Fruit fly (Drosophila melanogaster) whole organism, embryonic: ENCODE data around the gene Ance-2.

Source experiments
- Adf1 ChIP-seq: fragments of 200-800 bp; sonication (Bioruptor generic); IDR thresholded peaks from 2 replicates; pipeline ENCODE4 v1.3.6; 2022; ENCODE audit warnings: missing biosample characterization, missing genetic modification characterization
- Atf3 ChIP-seq: fragments of 200-800 bp; sonication (Bioruptor generic); optimal IDR thresholded peaks from 3 replicates; lab custom pipeline; 2016; ENCODE audit warnings: missing biosample characterization, missing genetic modification characterization
- Bdp1 ChIP-seq: fragments of 200-800 bp; sonication (Bioruptor generic); optimal IDR thresholded peaks from 3 replicates; lab custom pipeline; 2016; ENCODE audit warnings: missing biosample characterization, missing genetic modification characterization
- CG10462 ChIP-seq: fragments of 200-800 bp; sonication (Bioruptor generic); optimal IDR thresholded peaks from 2 replicates; lab custom pipeline; 2016; ENCODE audit warnings: missing biosample characterization, missing genetic modification characterization
- CG11696 ChIP-seq: fragments of 200-800 bp; sonication (Bioruptor generic); IDR thresholded peaks from 2 replicates; pipeline ENCODE4 v1.3.6; 2022; ENCODE audit warnings: missing biosample characterization, missing genetic modification characterization
- CG12071 ChIP-seq: fragments of 200-800 bp; sonication (Bioruptor generic); optimal IDR thresholded peaks from 3 replicates; lab custom pipeline; 2018; ENCODE audit warnings: missing biosample characterization, mild to moderate bottlenecking, missing genetic modification characterization
- CG12236 ChIP-seq: fragments of 200-800 bp; sonication (Bioruptor generic); optimal IDR thresholded peaks from 2 replicates; lab custom pipeline; 2016; ENCODE audit warnings: missing biosample characterization, missing genetic modification characterization
- CG1602 ChIP-seq: fragments of 200-800 bp; sonication (Bioruptor generic); optimal IDR thresholded peaks from 3 replicates; lab custom pipeline; 2016; ENCODE audit warnings: missing biosample characterization, missing genetic modification characterization
- CG17328 ChIP-seq: fragments of 200-800 bp; sonication (Bioruptor generic); IDR thresholded peaks from 2 replicates; pipeline ENCODE4 v1.3.6; 2022; ENCODE audit warnings: missing biosample characterization, missing genetic modification characterization
- CG17912 ChIP-seq: fragments of 200-800 bp; sonication (Bioruptor generic); optimal IDR thresholded peaks from 2 replicates; lab custom pipeline; 2018; ENCODE audit warnings: missing biosample characterization, mild to moderate bottlenecking, missing genetic modification characterization
- CG18011 ChIP-seq: fragments of 200-800 bp; sonication (Bioruptor generic); optimal IDR thresholded peaks from 2 replicates; lab custom pipeline; 2017; ENCODE audit warnings: missing biosample characterization, missing genetic modification characterization, mild to moderate bottlenecking, moderate library complexity, missing genotype
- CG1832 ChIP-seq: fragments of 200-800 bp; sonication (Bioruptor generic); optimal IDR thresholded peaks from 2 replicates; lab custom pipeline; 2017; ENCODE audit warnings: missing biosample characterization, mild to moderate bottlenecking, missing genetic modification characterization, inconsistent platforms
- CG30020 ChIP-seq: fragments of 200-800 bp; optimal IDR thresholded peaks from 2 replicates; lab custom pipeline; 2019; ENCODE audit warnings: missing biosample characterization, mild to moderate bottlenecking, missing genetic modification characterization, moderate library complexity
- CG30403 ChIP-seq: fragments of 200-800 bp; sonication (Bioruptor generic); optimal IDR thresholded peaks from 3 replicates; lab custom pipeline; 2016; ENCODE audit warnings: missing biosample characterization, missing genetic modification characterization
- CG32532 ChIP-seq: fragments of 200-800 bp; sonication (Bioruptor generic); IDR thresholded peaks from 2 replicates; pipeline ENCODE4 v1.3.6; 2022; ENCODE audit warnings: missing biosample characterization, missing genetic modification characterization
- CG32772 ChIP-seq: fragments of 200-800 bp; sonication (Bioruptor generic); IDR thresholded peaks from 2 replicates; pipeline ENCODE4 v1.3.6; 2022; ENCODE audit warnings: missing biosample characterization, missing genetic modification characterization
- CG3281 ChIP-seq: fragments of 200-800 bp; sonication (Bioruptor generic); optimal IDR thresholded peaks from 3 replicates; lab custom pipeline; 2017; ENCODE audit warnings: missing biosample characterization, mild to moderate bottlenecking, missing genetic modification characterization
- CG33557 ChIP-seq: fragments of 200-800 bp; sonication (Bioruptor generic); optimal IDR thresholded peaks from 2 replicates; lab custom pipeline; 2019; ENCODE audit warnings: missing biosample characterization, mild to moderate bottlenecking, missing genetic modification characterization, moderate library complexity
- CG3726 ChIP-seq: fragments of 200-800 bp; sonication (Bioruptor generic); IDR thresholded peaks from 3 replicates; pipeline ENCODE4, ENCODE4 v1.3.6; 2022; ENCODE audit warnings: missing biosample characterization, missing genetic modification characterization
- CG6689 ChIP-seq: fragments of 200-800 bp; sonication (Bioruptor generic); IDR thresholded peaks from 2 replicates; pipeline ENCODE4 v1.3.6; 2022; ENCODE audit warnings: missing biosample characterization, missing genetic modification characterization
- CG7987 ChIP-seq: fragments of 200-800 bp; sonication (Bioruptor generic); optimal IDR thresholded peaks from 2 replicates; lab custom pipeline; 2018; ENCODE audit warnings: missing biosample characterization, mild to moderate bottlenecking, missing genetic modification characterization, moderate library complexity
- CG9727 ChIP-seq: fragments of 200-800 bp; sonication (Bioruptor generic); optimal IDR thresholded peaks from 3 replicates; lab custom pipeline; 2017; ENCODE audit warnings: missing biosample characterization, mild to moderate bottlenecking, missing genetic modification characterization
- Dp ChIP-seq: fragments of 200-800 bp; sonication (Bioruptor generic); optimal IDR thresholded peaks from 2 replicates; lab custom pipeline; 2018; ENCODE audit warnings: missing biosample characterization, mild to moderate bottlenecking, missing genetic modification characterization, moderate library complexity
- Dref ChIP-seq: fragments of 200-800 bp; sonication (Bioruptor generic); IDR thresholded peaks from 2 replicates; pipeline ENCODE4 v1.3.6; 2022; ENCODE audit warnings: missing biosample characterization, missing genetic modification characterization
- Fer3 ChIP-seq: fragments of 200-800 bp; sonication (Bioruptor generic); optimal IDR thresholded peaks from 2 replicates; lab custom pipeline; 2018; ENCODE audit warnings: missing biosample characterization, mild to moderate bottlenecking, missing genetic modification characterization, moderate library complexity
- Gug ChIP-seq: fragments of 200-800 bp; sonication (Bioruptor generic); IDR thresholded peaks from 4 replicates; pipeline ENCODE4 v1.3.6; 2022; ENCODE audit warnings: missing biosample characterization, missing genetic modification characterization
- Lhr ChIP-seq: fragments of 200-800 bp; sonication (Bioruptor generic); optimal IDR thresholded peaks from 3 replicates; lab custom pipeline; 2017; ENCODE audit warnings: mild to moderate bottlenecking, missing biosample characterization, missing genetic modification reagents, missing genetic modification characterization
- Mrtf ChIP-seq: fragments of 200-800 bp; sonication (Bioruptor generic); IDR thresholded peaks from 3 replicates; pipeline ENCODE4 v1.3.6; 2022; ENCODE audit warnings: missing biosample characterization, missing genetic modification characterization
- Oaz ChIP-seq: fragments of 200-800 bp; sonication (Bioruptor generic); IDR thresholded peaks from 2 replicates; pipeline ENCODE4 v1.3.6; 2022; ENCODE audit warnings: missing biosample characterization, missing genetic modification characterization
- PHDP ChIP-seq: fragments of 200-800 bp; sonication (Bioruptor generic); optimal IDR thresholded peaks from 3 replicates; lab custom pipeline; 2018; ENCODE audit warnings: missing biosample characterization, mild to moderate bottlenecking, missing genetic modification characterization, moderate library complexity
- Pdp1 ChIP-seq, 2 experiments: fragments of 200-800 bp; sonication (Bioruptor generic); optimal IDR thresholded peaks; 3 replicates each; lab custom pipeline; 2016; ENCODE audit warnings: missing biosample characterization in 2 of 2, missing genetic modification characterization in 2 of 2, mild to moderate bottlenecking in 1 of 2, moderate library complexity in 1 of 2
- Sin3A ChIP-seq: fragments of >200 bp; optimal IDR thresholded peaks from 2 replicates; lab custom pipeline; 2018
- Tbp ChIP-seq: fragments of >200 bp; optimal IDR thresholded peaks from 2 replicates; lab custom pipeline; 2018; ENCODE audit warnings: missing biosample characterization, missing genetic modification characterization
- ara ChIP-seq: fragments of 200-800 bp; sonication (Bioruptor generic); IDR thresholded peaks from 2 replicates; pipeline ENCODE4 v1.3.6; 2022; ENCODE audit warnings: missing biosample characterization, missing genetic modification characterization
- bigmax ChIP-seq: fragments of 200-800 bp; sonication (Bioruptor generic); optimal IDR thresholded peaks from 2 replicates; lab custom pipeline; 2018; ENCODE audit warnings: missing biosample characterization, mild to moderate bottlenecking, missing genetic modification characterization
- ci ChIP-seq: fragments of 200-800 bp; sonication (Bioruptor generic); IDR thresholded peaks from 3 replicates; pipeline ENCODE4 v1.3.6; 2022; ENCODE audit warnings: missing biosample characterization, missing genetic modification characterization
- dati ChIP-seq: fragments of 200-800 bp; sonication (Bioruptor generic); IDR thresholded peaks from 2 replicates; pipeline ENCODE4 v1.3.6; 2022; ENCODE audit warnings: missing biosample characterization, missing genetic modification characterization
- dimm ChIP-seq: fragments of 200-800 bp; sonication (Bioruptor generic); IDR thresholded peaks from 2 replicates; pipeline ENCODE4 v1.3.6; 2022; ENCODE audit warnings: missing biosample characterization, missing genetic modification characterization
- dm ChIP-seq: fragments of 200-800 bp; sonication (Bioruptor generic); optimal IDR thresholded peaks from 3 replicates; lab custom pipeline; 2016; ENCODE audit warnings: missing biosample characterization, missing genetic modification characterization
- dmrt11E ChIP-seq: fragments of 200-800 bp; sonication (Bioruptor generic); optimal IDR thresholded peaks from 3 replicates; lab custom pipeline; 2018; ENCODE audit warnings: missing biosample characterization, mild to moderate bottlenecking, missing genetic modification characterization, moderate library complexity
- dmrt99B ChIP-seq: fragments of 200-800 bp; sonication (Bioruptor generic); optimal IDR thresholded peaks from 2 replicates; lab custom pipeline; 2018; ENCODE audit warnings: missing biosample characterization, mild to moderate bottlenecking, missing genetic modification characterization, moderate library complexity
- hb ChIP-seq: fragments of 200-800 bp; sonication (Bioruptor generic); IDR thresholded peaks from 3 replicates; pipeline ENCODE4 v1.3.6; 2022; ENCODE audit warnings: missing biosample characterization, missing genetic modification characterization; ENCODE audit not compliant: partially characterized antibody
- knrl ChIP-seq: fragments of 200-800 bp; sonication (Bioruptor generic); IDR thresholded peaks from 3 replicates; pipeline ENCODE4 v1.3.6; 2022; ENCODE audit warnings: missing biosample characterization, missing genetic modification characterization; ENCODE audit not compliant: partially characterized antibody
- lilli ChIP-seq: fragments of 200-800 bp; sonication (Bioruptor generic); optimal IDR thresholded peaks from 3 replicates; lab custom pipeline; 2016; ENCODE audit warnings: missing biosample characterization, missing genetic modification characterization
- lov ChIP-seq, 2 experiments: fragments of 200-800 bp in 1 of 2; fragments of >200 bp in 1 of 2; sonication (Bioruptor generic) in 1 of 2; IDR thresholded peaks in 1 of 2; optimal IDR thresholded peaks in 1 of 2; 2 replicates in 1 of 2; 3 replicates in 1 of 2; pipeline versions ENCODE4 v1.3.6 to Lab custom; 2017 to 2022; ENCODE audit warnings: missing biosample characterization in 1 of 2, missing genetic modification characterization in 1 of 2
- mld ChIP-seq: fragments of 200-800 bp; sonication (Bioruptor generic); IDR thresholded peaks from 3 replicates; pipeline ENCODE4 v1.3.6; 2022; ENCODE audit warnings: missing biosample characterization, missing genetic modification characterization; ENCODE audit not compliant: partially characterized antibody
- pho ChIP-seq: fragments of 200-800 bp; sonication (Bioruptor generic); optimal IDR thresholded peaks from 2 replicates; lab custom pipeline; 2016; ENCODE audit warnings: missing biosample characterization, missing genetic modification characterization
- sob ChIP-seq: fragments of 200-800 bp; sonication (Bioruptor generic); IDR thresholded peaks from 2 replicates; pipeline ENCODE4 v1.3.6; 2022; ENCODE audit warnings: missing biosample characterization, missing genetic modification characterization
- wor ChIP-seq: fragments of 200-800 bp; sonication (Bioruptor generic); IDR thresholded peaks from 2 replicates; pipeline ENCODE4 v1.3.6; 2022; ENCODE audit warnings: missing biosample characterization, missing genetic modification characterization
- zfh2 ChIP-seq: fragments of 200-800 bp; sonication (Bioruptor generic); optimal IDR thresholded peaks from 2 replicates; lab custom pipeline; 2016; ENCODE audit warnings: missing biosample characterization, missing genetic modification characterization

Gene Ance-2

DNA sequence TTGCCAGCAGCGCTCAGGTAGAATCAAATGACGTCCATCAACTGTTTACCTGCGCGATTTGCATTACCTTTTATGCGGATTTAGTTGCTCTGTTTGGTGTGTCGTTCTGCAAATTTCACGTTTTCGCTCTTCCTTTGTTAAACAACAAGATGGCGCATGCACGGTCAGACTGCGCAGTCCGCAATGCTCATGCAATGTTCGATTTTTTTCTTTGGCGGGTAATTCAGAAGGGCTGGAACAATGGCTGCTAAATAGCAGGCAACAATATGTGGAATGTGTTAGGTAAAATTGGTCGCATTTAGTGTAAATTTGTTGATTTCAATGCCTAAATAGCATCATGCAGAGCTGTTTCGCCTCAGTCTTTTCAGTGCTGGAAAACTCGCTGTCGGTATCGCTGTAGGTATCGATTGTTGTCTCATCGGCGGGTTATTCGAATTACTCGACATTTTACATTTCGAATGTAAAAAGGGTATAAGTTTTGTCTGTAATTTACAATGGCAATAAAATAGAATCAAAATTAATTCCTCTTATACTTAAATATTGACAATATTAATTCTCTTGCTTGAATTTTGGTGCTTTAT lies 4.7 kb upstream of the Ance-2 start, which contains the start of gene Smg5 (continued):
- TF ChIP-seq CG17912 (GFP tag; lab: Kevin White, UChicago) (peak; percentile 89), Lhr (GFP tag; lab: Kevin White, UChicago) (peak; percentile 79), Sin3A (lab: Kevin White, UChicago) (peak; percentile 92), dati (GFP tag; lab: Robert Waterston, UW) (peak; percentile 58; the same call in 1 of the 2 replicates), knrl (GFP tag; lab: Robert Waterston, UW) (peak; percentile 98), CG12071 (GFP tag; lab: Kevin White, UChicago) (no peak), CG6689 (GFP tag; lab: Robert Waterston, UW) (peak; percentile 88), Oaz (GFP tag; lab: Robert Waterston, UW) (peak; percentile 97), CG17328 (GFP tag; lab: Robert Waterston, UW) (peak; percentile 95), Atf3 (GFP tag; lab: Kevin White, UChicago) (peak; percentile 93), CG32532 (peak; percentile 93), Dref (GFP tag; lab: Robert Waterston, UW) (peak; percentile 83), bigmax (no peak), hb (GFP tag; lab: Robert Waterston, UW) (peak; percentile 96), CG32772 (GFP tag; lab: Robert Waterston, UW) (peak; percentile 96), CG1832 (GFP tag; lab: Kevin White, UChicago) (no peak), CG9727 (GFP tag; lab: Kevin White, UChicago) (peak; percentile 93), CG3281 (GFP tag; lab: Kevin White, UChicago) (peak; percentile 68), CG1602 (GFP tag; lab: Kevin White, UChicago) (peak; percentile 95), lilli (GFP tag; lab: Kevin White, UChicago) (peak; percentile 96), CG30403 (GFP tag; lab: Kevin White, UChicago) (peak; percentile 98), CG33557 (GFP tag; lab: Kevin White, UChicago) (peak; percentile 53), Tbp (GFP tag; lab: Kevin White, UChicago) (no peak), CG12236 (GFP tag; lab: Kevin White, UChicago) (peak; percentile 81), PHDP (tag; lab: Kevin White, UChicago) (peak; percentile 96), mld (GFP tag; lab: Robert Waterston, UW) (peak; percentile 91), CG7987 (GFP tag; lab: Kevin White, UChicago) (peak; percentile 86), dmrt99B (tag; lab: Kevin White, UChicago) (no peak), Gug (GFP tag; lab: Robert Waterston, UW) (peak; percentile 91), Bdp1 (peak; percentile 89), wor (GFP tag; lab: Robert Waterston, UW) (peak; percentile 98), Dp (GFP tag; lab: Kevin White, UChicago) (peak; percentile 91), CG18011 (GFP tag; lab: Kevin White, UChicago) (peak; percentile 87), CG30020 (peak; percentile 86), CG10462 (GFP tag; lab: Kevin White, UChicago) (peak; percentile 41), CG3726 (peak; percentile 77; the same call in 2 of the 3 replicates), Fer3 (peak; percentile 82), ci (GFP tag; lab: Robert Waterston, UW) (peak; percentile 97), Mrtf (GFP tag; lab: Robert Waterston, UW) (peak; percentile 97), ara (GFP tag; lab: Robert Waterston, UW) (peak; percentile 96), CG11696 (GFP tag; lab: Robert Waterston, UW) (no peak), pho (GFP tag; lab: Kevin White, UChicago) (peak; percentile 98), dmrt11E (peak; percentile 98), lov (optimal IDR thresholded peaks at IDR 0.05; lab: Kevin White, UChicago) (no peak), lov (GFP tag; IDR thresholded peaks at IDR 0.05; lab: Robert Waterston, UW) (peak; percentile 96), zfh2 (GFP tag; lab: Kevin White, UChicago) (peak; percentile 98), dm (GFP tag; lab: Kevin White, UChicago) (peak; percentile 97), Adf1 (GFP tag; lab: Robert Waterston, UW) (peak; percentile 74), dimm (peak; percentile 86), Pdp1 (GFP tag; optimal IDR thresholded peaks at IDR 0.05; lab: Kevin White, UChicago) (peak; percentile 87 to 92), sob (GFP tag; lab: Robert Waterston, UW) (peak; percentile 99)
